Comparison of ENCODE assay signal across 1 fruit fly cellular context in the genomic region with DNA sequence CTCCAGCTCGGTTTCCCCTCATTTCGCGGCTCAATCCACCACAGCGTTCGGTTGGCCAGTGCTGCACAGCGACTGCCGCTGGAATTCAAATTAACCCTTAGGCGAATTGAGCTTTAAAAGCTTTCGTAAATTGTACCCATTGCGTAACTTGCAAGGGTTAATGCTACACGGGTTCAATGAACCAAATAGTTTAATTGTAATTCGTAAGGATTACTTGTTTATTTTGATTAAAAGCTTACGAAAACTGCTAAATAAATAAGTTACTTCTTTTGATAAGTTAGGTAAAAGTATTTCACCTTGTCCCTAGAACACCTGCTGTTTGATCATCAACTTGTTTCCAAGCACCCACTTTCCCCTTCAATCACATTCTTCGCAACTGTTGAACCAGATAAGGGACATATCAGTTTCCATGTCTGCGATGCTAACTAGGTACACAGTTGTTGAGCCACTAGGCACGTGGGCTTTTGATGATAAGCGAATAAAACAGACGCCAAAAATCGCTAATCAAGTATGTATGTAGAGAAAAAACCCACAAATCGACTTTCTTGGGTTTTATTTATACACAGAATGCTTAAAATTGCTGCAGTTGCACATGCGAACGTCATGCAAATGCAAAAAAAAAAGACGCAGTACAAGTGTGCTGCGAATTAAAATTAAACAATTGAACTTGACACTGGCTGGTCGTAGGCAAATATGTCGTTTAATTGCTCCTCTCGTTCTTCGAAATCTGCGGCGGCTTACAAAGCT.
A peak's percentile ranks its signal among the peaks of the same experiment; 100 is the strongest.
TF ChIP-seq lines count a peak whose summit lies in the region.

Pfas (minus strand) TSS at position 79 of the 747 bp plus-strand sequence.

TF ChIP-seq in whole organism, embryonic, 481 proteins besides CTCF, POLR2A, EP300 and RAD21 (continued from another document and continues in another):
- TF ChIP-seq CG12942 (GFP tag; optimal IDR thresholded peaks at IDR 0.05; lab: Kevin White, UChicago) (peak; percentile 36), her (GFP tag; optimal IDR thresholded peaks at IDR 0.05; lab: Kevin White, UChicago) (peak; percentile 72), slp2 (GFP tag; optimal IDR thresholded peaks at IDR 0.05; lab: Kevin White, UChicago) (no peak), CG14014 (GFP tag; IDR thresholded peaks at IDR 0.05; lab: Robert Waterston, UW) (peak; percentile 42; the same call in 1 of the 2 replicates), Sry-δ (GFP tag; optimal IDR thresholded peaks at IDR 0.05; lab: Kevin White, UChicago) (peak; percentile 34), al (GFP tag; IDR thresholded peaks at IDR 0.05; lab: Robert Waterston, UW) (0 out of 2 replicates have a peak, but pooled peaks have one; percentile 31), salm (tag; optimal IDR thresholded peaks at IDR 0.05; lab: Kevin White, UChicago) (no peak), CG11696 (GFP tag; IDR thresholded peaks at IDR 0.05; lab: Robert Waterston, UW) (no peak), CG12769 (tag; optimal IDR thresholded peaks at IDR 0.05; lab: Kevin White, UChicago) (no peak), Taf1 (GFP tag; IDR thresholded peaks at IDR 0.05; lab: Robert Waterston, UW) (no peak), CG15011 (GFP tag; optimal IDR thresholded peaks at IDR 0.05; lab: Kevin White, UChicago) (no peak), disco-r (GFP tag; optimal IDR thresholded peaks at IDR 0.05; lab: Kevin White, UChicago) (no peak), CG11456 (GFP tag; IDR thresholded peaks at IDR 0.05; lab: Robert Waterston, UW) (0 out of 3 replicates have a peak, but pooled peaks have one; percentile 34), HHEX (GFP tag; optimal IDR thresholded peaks at IDR 0.05; lab: Kevin White, UChicago) (peak; percentile 27), HLH3B (GFP tag; IDR thresholded peaks at IDR 0.05; lab: Robert Waterston, UW) (no peak), bcd (GFP tag; optimal IDR thresholded peaks at IDR 0.05; lab: Kevin White, UChicago) (peak; percentile 40), Doc2 (GFP tag; IDR thresholded peaks at IDR 0.05; lab: Robert Waterston, UW) (no peak), CG3163 (GFP tag; optimal IDR thresholded peaks at IDR 0.05; lab: Kevin White, UChicago) (no peak), br (optimal IDR thresholded peaks at IDR 0.05; lab: Kevin White, UChicago) (no peak), CG5953 (GFP tag; IDR thresholded peaks at IDR 0.05; lab: Robert Waterston, UW) (no peak), D19A (tag; optimal IDR thresholded peaks at IDR 0.05; lab: Kevin White, UChicago) (no peak), NC2α (GFP tag; optimal IDR thresholded peaks at IDR 0.05; lab: Kevin White, UChicago) (no peak), crol (GFP tag; IDR thresholded peaks at IDR 0.05; lab: Robert Waterston, UW) (no peak), Scr (GFP tag; IDR thresholded peaks at IDR 0.05; lab: Robert Waterston, UW; ENCODE audit: partially characterized antibody) (no peak), Dp (GFP tag; optimal IDR thresholded peaks at IDR 0.05; lab: Kevin White, UChicago) (peak; percentile 81), Atf-2 (GFP tag; optimal IDR thresholded peaks at IDR 0.05; lab: Kevin White, UChicago) (peak; percentile 15), CG10321 (GFP tag; IDR thresholded peaks at IDR 0.05; lab: Robert Waterston, UW) (no peak), exex (tag; optimal IDR thresholded peaks at IDR 0.05; lab: Kevin White, UChicago) (peak; percentile 78), yki (optimal IDR thresholded peaks at IDR 0.05; lab: Kevin White, UChicago) (no peak), CG1647 (GFP tag; optimal IDR thresholded peaks at IDR 0.05; lab: Kevin White, UChicago) (peak; percentile 61), unc-4 (GFP tag; IDR thresholded peaks at IDR 0.05; lab: Robert Waterston, UW; ENCODE audit: partially characterized antibody) (no peak), otp (GFP tag; IDR thresholded peaks at IDR 0.05; lab: Robert Waterston, UW) (no peak), Eip74EF (GFP tag; optimal IDR thresholded peaks at IDR 0.05; lab: Kevin White, UChicago) (no peak), Dfd (GFP tag; optimal IDR thresholded peaks at IDR 0.05; lab: Kevin White, UChicago) (no peak), ham (GFP tag; IDR thresholded peaks at IDR 0.05; lab: Robert Waterston, UW) (no peak), CG8388 (GFP tag; optimal IDR thresholded peaks at IDR 0.05; lab: Kevin White, UChicago) (no peak), usp (GFP tag; optimal IDR thresholded peaks at IDR 0.05; lab: Kevin White, UChicago) (no peak), Kr (GFP tag; optimal IDR thresholded peaks at IDR 0.05; lab: Kevin White, UChicago) (no peak), h (optimal IDR thresholded peaks at IDR 0.05; lab: Kevin White, UChicago) (no peak), CG2202 (tag; optimal IDR thresholded peaks at IDR 0.05; lab: Kevin White, UChicago) (no peak), CG5245 (GFP tag; optimal IDR thresholded peaks at IDR 0.05; lab: Kevin White, UChicago) (no peak), Dad (GFP tag; optimal IDR thresholded peaks at IDR 0.05; lab: Kevin White, UChicago) (peak; percentile 48), Lim3 (GFP tag; IDR thresholded peaks at IDR 0.05; lab: Robert Waterston, UW) (no peak), hkb (optimal IDR thresholded peaks at IDR 0.05; lab: Kevin White, UChicago) (no peak), hkb (GFP tag; IDR thresholded peaks at IDR 0.05; lab: Robert Waterston, UW) (no peak; the same call in 1 of the 2 replicates), jigr1 (GFP tag; IDR thresholded peaks at IDR 0.05; lab: Robert Waterston, UW) (no peak), Dll (GFP tag; IDR thresholded peaks at IDR 0.05; lab: Robert Waterston, UW; ENCODE audit: partially characterized antibody) (no peak), fu2 (GFP tag; optimal IDR thresholded peaks at IDR 0.05; lab: Kevin White, UChicago) (peak; percentile 64), Bgb (GFP tag; IDR thresholded peaks at IDR 0.05; lab: Robert Waterston, UW; ENCODE audit: partially characterized antibody) (peak; percentile 33; the same call in 1 of the 2 replicates), CG13287 (GFP tag; IDR thresholded peaks at IDR 0.05; lab: Robert Waterston, UW; ENCODE audit: partially characterized antibody) (no peak), Xbp1 (GFP tag; optimal IDR thresholded peaks at IDR 0.05; lab: Kevin White, UChicago) (peak; percentile 52), pb (GFP tag; optimal IDR thresholded peaks at IDR 0.05; lab: Kevin White, UChicago) (peak; percentile 38), Ravus (GFP tag; IDR thresholded peaks at IDR 0.05; lab: Robert Waterston, UW) (no peak), Doc3 (GFP tag; IDR thresholded peaks at IDR 0.05; lab: Robert Waterston, UW; ENCODE audit: partially characterized antibody) (no peak), Hr39 (optimal IDR thresholded peaks at IDR 0.05; lab: Kevin White, UChicago) (no peak), chm (GFP tag; IDR thresholded peaks at IDR 0.05; lab: Robert Waterston, UW) (peak; percentile 38; the same call in 1 of the 2 replicates), fru (optimal IDR thresholded peaks at IDR 0.05; lab: Kevin White, UChicago) (no peak), CG6254 (GFP tag; optimal IDR thresholded peaks at IDR 0.05; lab: Kevin White, UChicago) (no peak), tx (GFP tag; optimal IDR thresholded peaks at IDR 0.05; lab: Kevin White, UChicago) (peak; percentile 47), gem (tag; optimal IDR thresholded peaks at IDR 0.05; lab: Kevin White, UChicago) (no peak), CG14050 (GFP tag; IDR thresholded peaks at IDR 0.05; lab: Robert Waterston, UW) (no peak), CG2199 (GFP tag; IDR thresholded peaks at IDR 0.05; lab: Robert Waterston, UW) (no peak), CG4707 (GFP tag; optimal IDR thresholded peaks at IDR 0.05; lab: Kevin White, UChicago) (no peak), so (GFP tag; IDR thresholded peaks at IDR 0.05; lab: Robert Waterston, UW) (no peak), p53 (GFP tag; optimal IDR thresholded peaks at IDR 0.05; lab: Kevin White, UChicago) (no peak), en (GFP tag; optimal IDR thresholded peaks at IDR 0.05; lab: Kevin White, UChicago) (no peak), CG9609 (GFP tag; optimal IDR thresholded peaks at IDR 0.05; lab: Kevin White, UChicago) (peak; percentile 48), inv (GFP tag; IDR thresholded peaks at IDR 0.05; lab: Robert Waterston, UW; ENCODE audit: partially characterized antibody) (no peak), CG30431 (GFP tag; optimal IDR thresholded peaks at IDR 0.05; lab: Kevin White, UChicago) (no peak), CG12299 (tag; optimal IDR thresholded peaks at IDR 0.05; lab: Kevin White, UChicago) (no peak), zen (tag; optimal IDR thresholded peaks at IDR 0.05; lab: Kevin White, UChicago) (no peak), CG12659 (GFP tag; optimal IDR thresholded peaks at IDR 0.05; lab: Kevin White, UChicago) (peak; percentile 70), mam (GFP tag; optimal IDR thresholded peaks at IDR 0.05; lab: Kevin White, UChicago) (peak; percentile 67), chinmo (GFP tag; IDR thresholded peaks at IDR 0.05; lab: Robert Waterston, UW; ENCODE audit: partially characterized antibody) (no peak), sc (optimal IDR thresholded peaks at IDR 0.05; lab: Kevin White, UChicago) (no peak), sc (GFP tag; optimal IDR thresholded peaks at IDR 0.05; lab: Kevin White, UChicago) (no peak), B-H2 (GFP tag; optimal IDR thresholded peaks at IDR 0.05; lab: Kevin White, UChicago) (peak; percentile 83), cwo (GFP tag; optimal IDR thresholded peaks at IDR 0.05; lab: Kevin White, UChicago) (peak; percentile 81), CG7963 (GFP tag; IDR thresholded peaks at IDR 0.05; lab: Robert Waterston, UW; ENCODE audit: partially characterized antibody) (no peak), CG11504 (tag; optimal IDR thresholded peaks at IDR 0.05; lab: Kevin White, UChicago) (no peak), fd96Cb (tag; optimal IDR thresholded peaks at IDR 0.05; lab: Kevin White, UChicago) (no peak), CG16813 (GFP tag; IDR thresholded peaks at IDR 0.05; lab: Robert Waterston, UW; ENCODE audit: partially characterized antibody) (no peak), wor (GFP tag; IDR thresholded peaks at IDR 0.05; lab: Robert Waterston, UW) (no peak), tna (GFP tag; IDR thresholded peaks at IDR 0.05; lab: Robert Waterston, UW; ENCODE audit: partially characterized antibody) (no peak), ac (GFP tag; optimal IDR thresholded peaks at IDR 0.05; lab: Kevin White, UChicago) (no peak), CG9437 (GFP tag; optimal IDR thresholded peaks at IDR 0.05; lab: Kevin White, UChicago) (peak; percentile 8), CG3407 (GFP tag; optimal IDR thresholded peaks at IDR 0.05; lab: Kevin White, UChicago) (peak; percentile 6), ato (GFP tag; IDR thresholded peaks at IDR 0.05; lab: Robert Waterston, UW; ENCODE audit: partially characterized antibody) (no peak), CG4282 (GFP tag; optimal IDR thresholded peaks at IDR 0.05; lab: Kevin White, UChicago) (peak; percentile 27), bsh (GFP tag; optimal IDR thresholded peaks at IDR 0.05; lab: Kevin White, UChicago) (peak in 1 of 2 experiments; percentile 45), CG32772 (GFP tag; IDR thresholded peaks at IDR 0.05; lab: Robert Waterston, UW) (no peak), CG10209 (GFP tag; optimal IDR thresholded peaks at IDR 0.05; lab: Kevin White, UChicago) (peak; percentile 41), luna (GFP tag; optimal IDR thresholded peaks at IDR 0.05; lab: Kevin White, UChicago) (no peak), CG34422 (GFP tag; IDR thresholded peaks at IDR 0.05; lab: Robert Waterston, UW) (no peak), CG17328 (GFP tag; IDR thresholded peaks at IDR 0.05; lab: Robert Waterston, UW) (0 out of 2 replicates have a peak, but pooled peaks have one; percentile 13), Ssrp (tag; optimal IDR thresholded peaks at IDR 0.05; lab: Kevin White, UChicago) (no peak), Trl (optimal IDR thresholded peaks at IDR 0.05; lab: Kevin White, UChicago) (no peak), Trl (GFP tag; optimal IDR thresholded peaks at IDR 0.05; lab: Kevin White, UChicago) (peak; percentile 52), nom (GFP tag; optimal IDR thresholded peaks at IDR 0.05; lab: Kevin White, UChicago) (no peak), eve (GFP tag; optimal IDR thresholded peaks at IDR 0.05; lab: Kevin White, UChicago) (no peak), Ptx1 (GFP tag; IDR thresholded peaks at IDR 0.05; lab: Robert Waterston, UW) (no peak), scrt (GFP tag; optimal IDR thresholded peaks at IDR 0.05; lab: Kevin White, UChicago) (peak; percentile 47), CG1792 (GFP tag; optimal IDR thresholded peaks at IDR 0.05; lab: Kevin White, UChicago) (peak; percentile 57), sens-2 (GFP tag; IDR thresholded peaks at IDR 0.05; lab: Robert Waterston, UW) (no peak), CG8290 (GFP tag; optimal IDR thresholded peaks at IDR 0.05; lab: Kevin White, UChicago) (no peak), CG8290 (tag; optimal IDR thresholded peaks at IDR 0.05; lab: Kevin White, UChicago) (peak in 1 of 2 experiments; percentile 89), eyg (GFP tag; optimal IDR thresholded peaks at IDR 0.05; lab: Kevin White, UChicago) (peak; percentile 17), CG10267 (tag; optimal IDR thresholded peaks at IDR 0.05; lab: Kevin White, UChicago) (peak; percentile 76), CG6683 (GFP tag; optimal IDR thresholded peaks at IDR 0.05; lab: Kevin White, UChicago) (peak; percentile 55), CG11723 (GFP tag; optimal IDR thresholded peaks at IDR 0.05; lab: Kevin White, UChicago) (no peak), MBD-R2 (GFP tag; IDR thresholded peaks at IDR 0.05; lab: Robert Waterston, UW) (peak; percentile 37), Sox100B (GFP tag; optimal IDR thresholded peaks at IDR 0.05; lab: Kevin White, UChicago) (no peak), sim (GFP tag; IDR thresholded peaks at IDR 0.05; lab: Robert Waterston, UW) (no peak), CG9797 (GFP tag; optimal IDR thresholded peaks at IDR 0.05; lab: Kevin White, UChicago) (no peak), CG18262 (tag; optimal IDR thresholded peaks at IDR 0.05; lab: Kevin White, UChicago) (peak; percentile 33), bigmax (GFP tag; optimal IDR thresholded peaks at IDR 0.05; lab: Kevin White, UChicago) (no peak), sna (GFP tag; IDR thresholded peaks at IDR 0.05; lab: Robert Waterston, UW; ENCODE audit: partially characterized antibody) (no peak), Fer3 (tag; optimal IDR thresholded peaks at IDR 0.05; lab: Kevin White, UChicago) (peak; percentile 53), Jarid2 (GFP tag; optimal IDR thresholded peaks at IDR 0.05; lab: Kevin White, UChicago) (no peak), Mes4 (GFP tag; optimal IDR thresholded peaks at IDR 0.05; lab: Kevin White, UChicago) (no peak), cato (GFP tag; optimal IDR thresholded peaks at IDR 0.05; lab: Kevin White, UChicago; ENCODE audit: borderline replicate concordance) (no peak), trh (GFP tag; optimal IDR thresholded peaks at IDR 0.05; lab: Kevin White, UChicago) (no peak), btn (GFP tag; optimal IDR thresholded peaks at IDR 0.05; lab: Kevin White, UChicago) (no peak), Ada2b (GFP tag; IDR thresholded peaks at IDR 0.05; lab: Robert Waterston, UW) (peak; percentile 39; the same call in 1 of the 2 replicates)
